Fruit fly (Drosophila melanogaster): ENCODE data around the gene SP1029.

DNA sequence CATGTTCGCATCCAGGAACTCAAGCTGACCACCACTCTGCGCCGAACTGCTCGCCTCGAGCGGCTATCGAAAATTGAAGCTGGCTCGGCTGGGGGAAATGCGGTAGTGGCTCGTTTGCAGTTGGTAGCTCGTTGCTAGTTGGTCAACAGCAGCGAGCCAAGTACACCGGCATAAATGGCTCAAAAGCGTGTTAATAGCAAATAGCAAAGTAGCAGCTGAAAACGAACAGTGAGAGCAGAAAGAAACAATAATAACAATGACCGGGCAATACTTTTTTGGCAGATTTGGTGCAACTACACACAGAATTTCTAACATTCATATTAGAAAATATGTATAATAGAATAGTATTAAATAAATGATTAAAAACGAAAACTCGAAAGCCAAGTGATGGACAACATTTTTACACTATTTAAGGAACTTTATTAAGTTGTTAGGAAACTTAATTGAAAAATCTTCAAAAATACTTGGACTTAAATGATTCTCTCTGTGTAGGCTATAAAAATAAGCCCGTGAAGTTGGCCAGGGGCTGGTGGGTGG is 22.5 kb downstream of the SP1029 start, which contains the start of gene CG14507:
- TF ChIP-seq CTCF (optimal IDR thresholded peaks at IDR 0.05) (no peak), CG8478 (optimal IDR thresholded peaks at IDR 0.05) (no peak)

Measured in S2 (cell line).